Worm (Caenorhabditis elegans) whole organism, young adult: ENCODE data around the gene npp-3.

Experiments used
- Y95B8A.8 ChIP-seq: fragments of 200-800 bp; sonication (Bioruptor generic); IDR thresholded peaks from 2 replicates; pipeline ENCODE4 v1.3.6; 2022; ENCODE audit warnings: missing genetic modification reagents, missing genetic modification characterization, missing compliant biosample characterization
- ama-1 ChIP-seq, 3 experiments: fragments of 150-350 bp in 1 of 3; sonication (generic microtip) in 2 of 3; optimal IDR thresholded peaks; 2 replicates each; lab custom pipeline; 2014 to 2018; ENCODE audit warnings: missing biosample characterization in 2 of 3, missing genetic modification characterization in 2 of 3, missing genetic modification reagents in 2 of 3
- ceh-100 ChIP-seq: fragments of 200-800 bp; sonication (Bioruptor generic); IDR thresholded peaks from 2 replicates; pipeline ENCODE4 v1.3.6; 2022; ENCODE audit warnings: missing genetic modification reagents, missing genetic modification characterization, missing compliant biosample characterization
- tbx-9 ChIP-seq: sonication (generic microtip); optimal IDR thresholded peaks from 2 replicates; lab custom pipeline; 2016; ENCODE audit warnings: borderline replicate concordance, missing genetic modification characterization, inconsistent platforms, missing compliant biosample characterization

- TF ChIP-seq tbx-9 (tag; lab: Kevin White, UChicago) (no peak), ama-1 (optimal IDR thresholded peaks at IDR 0.05; lab: Kevin White, UChicago) (no peak), ama-1 (GFP tag; optimal IDR thresholded peaks at IDR 0.05; lab: Kevin White, UChicago) (no peak), ceh-100 (no peak), Y95B8A.8 (GFP tag; lab: Robert Waterston, UW) (no peak)
Observed at ce11 chrII:11853108-11853507, 21.5 kb downstream of the npp-3 start.
